Worm (Caenorhabditis elegans) whole organism, L1 larva: ENCODE measurements around the gene T01C3.2.

Source experiments
- C04F5.9 ChIP-seq: sonication (generic microtip); optimal IDR thresholded peaks from 2 replicates; lab custom pipeline; 2016; ENCODE audit warnings: missing genetic modification characterization, missing compliant biosample characterization
- C16A3.4 ChIP-seq: fragments of 150-350 bp; optimal IDR thresholded peaks from 2 replicates; lab custom pipeline; 2014; ENCODE audit warnings: missing biosample characterization, missing genetic modification characterization
- C34B4.2 ChIP-seq: sonication (generic microtip); optimal IDR thresholded peaks from 2 replicates; lab custom pipeline; 2017; ENCODE audit warnings: mild to moderate bottlenecking, missing genetic modification characterization, missing compliant biosample characterization
- F16B12.6 ChIP-seq: fragments of 150-350 bp; optimal IDR thresholded peaks from 2 replicates; lab custom pipeline; 2014; ENCODE audit warnings: missing biosample characterization, missing genetic modification characterization
- Y116A8C.19 ChIP-seq: sonication (generic microtip); optimal IDR thresholded peaks from 2 replicates; lab custom pipeline; 2016; ENCODE audit warnings: missing compliant biosample characterization, missing genetic modification characterization, borderline replicate concordance
- alr-1 ChIP-seq: fragments of 200-800 bp; sonication (Bioruptor generic); optimal IDR thresholded peaks from 2 replicates; lab custom pipeline; 2018; ENCODE audit warnings: borderline replicate concordance, mild to moderate bottlenecking, missing genetic modification characterization, missing compliant biosample characterization
- aly-2 ChIP-seq: fragments of 150-350 bp; optimal IDR thresholded peaks from 2 replicates; lab custom pipeline; 2014; ENCODE audit warnings: missing biosample characterization, missing genetic modification characterization
- ama-1 ChIP-seq: fragments of 150-350 bp; optimal IDR thresholded peaks from 2 replicates; lab custom pipeline; 2014
- blmp-1 ChIP-seq: fragments of 150-350 bp; optimal IDR thresholded peaks from 2 replicates; lab custom pipeline; 2014; ENCODE audit warnings: missing biosample characterization, missing genetic modification characterization
- ceh-63 ChIP-seq: fragments of 200-800 bp; sonication (Bioruptor generic); optimal IDR thresholded peaks from 2 replicates; lab custom pipeline; 2018; ENCODE audit warnings: mild to moderate bottlenecking, missing genetic modification characterization, missing compliant biosample characterization
- ceh-82 ChIP-seq, 3 experiments: fragments of 150-350 bp in 1 of 3; sonication (generic microtip) in 2 of 3; optimal IDR thresholded peaks; 2 replicates each; lab custom pipeline; 2014 to 2017; ENCODE audit warnings: missing biosample characterization in 3 of 3, missing genetic modification characterization in 3 of 3
- ceh-90 ChIP-seq: sonication (generic microtip); optimal IDR thresholded peaks from 2 replicates; lab custom pipeline; 2016; ENCODE audit warnings: missing genetic modification characterization, missing compliant biosample characterization
- dpl-1 ChIP-seq, 3 experiments: fragments of 150-350 bp in 2 of 3; sonication (generic microtip) in 1 of 3; optimal IDR thresholded peaks; 2 replicates each; lab custom pipeline; 2014 to 2017; ENCODE audit warnings: missing biosample characterization in 3 of 3, missing genetic modification characterization in 3 of 3, missing genetic modification reagents in 3 of 3
- ets-5 ChIP-seq: fragments of 200-800 bp; sonication (Bioruptor generic); IDR thresholded peaks from 2 replicates; pipeline ENCODE4 v1.3.6; 2022; ENCODE audit warnings: missing genetic modification characterization, missing compliant biosample characterization
- fkh-10 ChIP-seq: sonication (generic microtip); optimal IDR thresholded peaks from 2 replicates; lab custom pipeline; 2017; ENCODE audit warnings: missing biosample characterization, missing genetic modification reagents, missing genetic modification characterization
- fkh-4 ChIP-seq: sonication (generic microtip); optimal IDR thresholded peaks from 2 replicates; lab custom pipeline; 2016; ENCODE audit warnings: missing compliant biosample characterization, missing genetic modification characterization, borderline replicate concordance
- fkh-8 ChIP-seq: sonication (generic microtip); optimal IDR thresholded peaks from 2 replicates; lab custom pipeline; 2016; ENCODE audit warnings: mild to moderate bottlenecking, missing genetic modification characterization, missing compliant biosample characterization
- grh-1 ChIP-seq: fragments of 200-800 bp; sonication (Bioruptor generic); IDR thresholded peaks from 2 replicates; pipeline ENCODE4 v1.3.6; 2022; ENCODE audit warnings: missing genetic modification reagents, missing genetic modification characterization, missing compliant biosample characterization
- hlh-4 ChIP-seq: sonication (generic microtip); optimal IDR thresholded peaks from 2 replicates; lab custom pipeline; 2016; ENCODE audit warnings: mild to moderate bottlenecking, missing genetic modification characterization, missing compliant biosample characterization
- jun-1 ChIP-seq: fragments of 150-350 bp; optimal IDR thresholded peaks from 2 replicates; lab custom pipeline; 2014; ENCODE audit warnings: missing biosample characterization, missing genetic modification reagents, missing genetic modification characterization
- lin-14 ChIP-seq: fragments of 200-800 bp; sonication (Bioruptor generic); optimal IDR thresholded peaks from 2 replicates; lab custom pipeline; 2018; ENCODE audit warnings: mild to moderate bottlenecking, missing genetic modification characterization, moderate library complexity, missing compliant biosample characterization
- lsy-2 ChIP-seq, 2 experiments: fragments of 150-350 bp; optimal IDR thresholded peaks; 2 replicates each; lab custom pipeline; 2014; ENCODE audit warnings: missing biosample characterization in 2 of 2, missing genetic modification characterization in 2 of 2
- mab-9 ChIP-seq: fragments of 200-800 bp; sonication (Bioruptor generic); IDR thresholded peaks from 2 replicates; pipeline ENCODE4 v1.3.6; 2022; ENCODE audit warnings: missing genetic modification reagents, missing genetic modification characterization, missing compliant biosample characterization
- mdl-1 ChIP-seq, 2 experiments: fragments of 150-350 bp; optimal IDR thresholded peaks; 2 replicates each; lab custom pipeline; 2014 to 2017; ENCODE audit warnings: missing biosample characterization in 2 of 2, missing genetic modification characterization in 2 of 2, inconsistent platforms in 1 of 2
- mep-1 ChIP-seq: fragments of 150-350 bp; optimal IDR thresholded peaks from 2 replicates; lab custom pipeline; 2014; ENCODE audit warnings: missing biosample characterization, missing genetic modification characterization
- nhr-237 ChIP-seq: fragments of 150-350 bp; optimal IDR thresholded peaks from 2 replicates; lab custom pipeline; 2014; ENCODE audit warnings: missing biosample characterization, missing genetic modification characterization
- nhr-84 ChIP-seq: sonication (generic microtip); optimal IDR thresholded peaks from 2 replicates; lab custom pipeline; 2017; ENCODE audit warnings: missing biosample characterization, missing genetic modification characterization
- pax-3 ChIP-seq: fragments of 200-800 bp; sonication (Bioruptor generic); optimal IDR thresholded peaks from 2 replicates; lab custom pipeline; 2018; ENCODE audit warnings: mild to moderate bottlenecking, missing genetic modification characterization, moderate library complexity, missing compliant biosample characterization
- pqm-1 ChIP-seq: sonication (generic microtip); optimal IDR thresholded peaks from 3 replicates; lab custom pipeline; 2017; ENCODE audit warnings: missing biosample characterization, missing genetic modification characterization
- rnt-1 ChIP-seq: sonication (generic microtip); optimal IDR thresholded peaks from 2 replicates; lab custom pipeline; 2016; ENCODE audit warnings: mild to moderate bottlenecking, missing genetic modification characterization, moderate library complexity, missing compliant biosample characterization
- sup-37 ChIP-seq: fragments of 200-800 bp; sonication (Bioruptor generic); optimal IDR thresholded peaks from 2 replicates; lab custom pipeline; 2018; ENCODE audit warnings: mild to moderate bottlenecking, missing genetic modification characterization, missing compliant biosample characterization
- swsn-7 ChIP-seq: sonication (generic microtip); optimal IDR thresholded peaks from 2 replicates; lab custom pipeline; 2016; ENCODE audit warnings: missing genetic modification characterization, missing compliant biosample characterization
- tlp-1 ChIP-seq: fragments of 150-350 bp; optimal IDR thresholded peaks from 2 replicates; lab custom pipeline; 2014; ENCODE audit warnings: missing biosample characterization, missing genetic modification characterization
- unc-130 ChIP-seq: fragments of 150-350 bp; optimal IDR thresholded peaks from 2 replicates; lab custom pipeline; 2017; ENCODE audit warnings: missing biosample characterization, missing genetic modification characterization, inconsistent platforms
- unc-30 ChIP-seq: sonication (generic microtip); optimal IDR thresholded peaks from 2 replicates; lab custom pipeline; 2017; ENCODE audit warnings: missing biosample characterization, missing genetic modification characterization
- unc-62 ChIP-seq: fragments of 150-350 bp; optimal IDR thresholded peaks from 2 replicates; lab custom pipeline; 2014; ENCODE audit warnings: missing biosample characterization, missing genetic modification reagents, missing genetic modification characterization
- unc-86 ChIP-seq: sonication (generic microtip); optimal IDR thresholded peaks from 2 replicates; lab custom pipeline; 2016; ENCODE audit warnings: missing genetic modification characterization, missing compliant biosample characterization
- zip-4 ChIP-seq: fragments of 200-800 bp; sonication (Bioruptor generic); optimal IDR thresholded peaks from 2 replicates; lab custom pipeline; 2018; ENCODE audit warnings: mild to moderate bottlenecking, missing genetic modification characterization, moderate library complexity, missing compliant biosample characterization
- ztf-11 ChIP-seq, 2 experiments: sonication (generic microtip); optimal IDR thresholded peaks; 2 replicates each; lab custom pipeline; 2016 to 2017; ENCODE audit warnings: missing genetic modification characterization in 2 of 2, missing biosample characterization in 1 of 2, missing compliant biosample characterization in 1 of 2

Gene T01C3.2

DNA sequence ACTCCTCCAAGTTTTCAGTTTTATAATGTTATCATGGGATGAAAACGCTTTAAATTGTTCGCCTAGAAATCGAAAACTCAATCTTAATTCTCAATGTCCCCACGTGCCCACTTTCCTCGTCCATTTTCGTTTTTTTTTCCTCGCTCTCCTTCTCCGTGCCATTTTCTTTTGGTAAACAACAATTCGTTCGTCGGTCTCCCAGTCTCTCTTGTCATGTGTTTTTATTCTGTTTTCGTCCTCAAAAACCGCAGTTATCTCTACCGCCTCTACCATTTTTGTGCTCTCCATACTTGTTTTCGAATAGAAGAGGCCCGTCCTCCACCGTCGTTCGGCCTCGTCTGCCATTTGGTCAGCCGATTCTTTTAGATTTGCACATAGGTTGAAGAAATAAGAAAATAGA lies 42.4 kb upstream of the T01C3.2 start (continued):
- TF ChIP-seq blmp-1 (tag; lab: Kevin White, UChicago) (peak; percentile 83), F16B12.6 (no peak), ama-1 (peak; percentile 36), nhr-84 (no peak)

- TF ChIP-seq dpl-1 (GFP tag; optimal IDR thresholded peaks at IDR 0.05; lab: Kevin White, UChicago): no peak
- TF ChIP-seq lin-14 (GFP tag; lab: Kevin White, UChicago): no peak
- no peak for TF ChIP-seq nhr-237 (tag; lab: Kevin White, UChicago)
- TF ChIP-seq ama-1: no peak
- no peak for TF ChIP-seq aly-2 (tag; lab: Kevin White, UChicago)
- TF ChIP-seq blmp-1 (tag; lab: Kevin White, UChicago): no peak
- no peak for TF ChIP-seq ceh-90 (tag; lab: Kevin White, UChicago)
- no peak for TF ChIP-seq jun-1 (tag; lab: Kevin White, UChicago)
- no peak for TF ChIP-seq nhr-84
- TF ChIP-seq unc-62 (GFP tag; lab: Kevin White, UChicago): no peak
- TF ChIP-seq fkh-4 (tag; lab: Kevin White, UChicago): no peak
- no peak for TF ChIP-seq fkh-8 (tag; lab: Kevin White, UChicago)
- TF ChIP-seq C16A3.4 (tag; lab: Kevin White, UChicago): no peak
- TF ChIP-seq mep-1 (tag; lab: Kevin White, UChicago): no peak
- TF ChIP-seq ceh-63 (GFP tag; lab: Kevin White, UChicago): no peak
- TF ChIP-seq ztf-11 (tag; optimal IDR thresholded peaks at IDR 0.05; lab: Kevin White, UChicago): no peak
- TF ChIP-seq Y116A8C.19 (tag; lab: Kevin White, UChicago): no peak
- TF ChIP-seq grh-1 (GFP tag; lab: Robert Waterston, UW): no peak
- no peak for TF ChIP-seq swsn-7
- TF ChIP-seq sup-37: no peak
Observed at ce11 chrV:14949477-14949876, 41.5 kb upstream of the T01C3.2 start, which contains the start of gene hil-1. Gene hil-1, plus strand, starts transcription at chrV:14949777.

ce11 chrV:14954633-14955032 lies 36.3 kb upstream of the T01C3.2 start, which contains the start of gene C30G7.5:
Gene C30G7.5, minus strand, starts transcription at chrV:14954733.
- no peak for TF ChIP-seq blmp-1 (tag; lab: Kevin White, UChicago)
- TF ChIP-seq zip-4 (GFP tag; lab: Kevin White, UChicago): no peak
- TF ChIP-seq unc-86: no peak
- TF ChIP-seq pqm-1 (tag; lab: Kevin White, UChicago): no peak
- no peak for TF ChIP-seq C34B4.2 (tag; lab: Kevin White, UChicago)
- TF ChIP-seq pax-3: no peak
- no peak for TF ChIP-seq ets-5 (GFP tag; lab: Robert Waterston, UW)
- no peak for TF ChIP-seq mab-9
- no peak for TF ChIP-seq ceh-82 (tag; optimal IDR thresholded peaks at IDR 0.05; lab: Kevin White, UChicago)
- TF ChIP-seq hlh-4 (tag; lab: Kevin White, UChicago): no peak
- TF ChIP-seq mdl-1 (tag; optimal IDR thresholded peaks at IDR 0.05; lab: Kevin White, UChicago): no peak
- TF ChIP-seq C04F5.9: no peak
- no peak for TF ChIP-seq alr-1

ce11 chrV:14955676-14956075 lies 35.3 kb upstream of the T01C3.2 start, which contains the start of gene F02D8.9:
Gene F02D8.9, minus strand, starts transcription at chrV:14955776.
- TF ChIP-seq tlp-1 (no peak), C34B4.2 (tag; lab: Kevin White, UChicago) (no peak), pqm-1 (tag; lab: Kevin White, UChicago) (no peak)

- TF ChIP-seq lsy-2 (tag; optimal IDR thresholded peaks at IDR 0.05; lab: Kevin White, UChicago) (no peak), C04F5.9 (no peak), C16A3.4 (tag; lab: Kevin White, UChicago) (no peak), blmp-1 (tag; lab: Kevin White, UChicago) (no peak), unc-130 (tag; lab: Kevin White, UChicago) (no peak), unc-30 (no peak), fkh-10 (GFP tag; lab: Kevin White, UChicago) (no peak), rnt-1 (tag; lab: Kevin White, UChicago) (no peak)
Observed at ce11 chrV:14971136-14971535, 19.8 kb upstream of the T01C3.2 start, which contains the start of gene nlp-59. Gene nlp-59, plus strand, starts transcription at chrV:14971436.
